Worm (Caenorhabditis elegans): Measurements from ENCODE around the gene tag-77.

DNA sequence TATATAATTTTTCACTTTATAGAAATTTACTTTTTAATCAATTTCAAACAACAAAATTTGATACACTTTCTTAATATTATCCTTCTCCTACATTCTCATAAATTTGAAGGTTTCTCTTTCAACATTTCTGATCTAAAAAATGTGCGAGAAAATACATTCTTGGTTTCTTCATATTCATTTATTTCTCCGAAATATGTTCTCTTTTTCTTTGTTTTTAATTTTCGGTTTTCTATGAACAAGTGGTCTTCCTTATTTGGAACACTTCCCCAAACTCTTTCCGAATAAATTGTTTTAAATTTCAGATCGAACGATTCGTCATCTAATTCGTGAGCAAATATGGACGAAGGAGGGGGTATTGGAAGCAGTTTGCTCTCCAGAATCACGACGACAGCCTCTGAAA, 48.8 kb upstream of the tag-77 start, which contains the start of gene npr-22:
- TF ChIP-seq crh-2 (tag; optimal IDR thresholded peaks at IDR 0.05), result no peak
- no peak for TF ChIP-seq unc-39 (tag; optimal IDR thresholded peaks at IDR 0.05)
- no peak for TF ChIP-seq egl-27 (tag; optimal IDR thresholded peaks at IDR 0.05)
- TF ChIP-seq ceh-16 (tag; optimal IDR thresholded peaks at IDR 0.05), result no peak
- no peak for TF ChIP-seq mdl-1 (tag; optimal IDR thresholded peaks at IDR 0.05)
- TF ChIP-seq nhr-6 (tag; optimal IDR thresholded peaks at IDR 0.05), result no peak
- TF ChIP-seq ztf-11 (tag; optimal IDR thresholded peaks at IDR 0.05), result no peak

Data from whole organism, L2 larva.